Fruit fly (Drosophila melanogaster): Measurements from ENCODE around the gene BBS1.

DNA sequence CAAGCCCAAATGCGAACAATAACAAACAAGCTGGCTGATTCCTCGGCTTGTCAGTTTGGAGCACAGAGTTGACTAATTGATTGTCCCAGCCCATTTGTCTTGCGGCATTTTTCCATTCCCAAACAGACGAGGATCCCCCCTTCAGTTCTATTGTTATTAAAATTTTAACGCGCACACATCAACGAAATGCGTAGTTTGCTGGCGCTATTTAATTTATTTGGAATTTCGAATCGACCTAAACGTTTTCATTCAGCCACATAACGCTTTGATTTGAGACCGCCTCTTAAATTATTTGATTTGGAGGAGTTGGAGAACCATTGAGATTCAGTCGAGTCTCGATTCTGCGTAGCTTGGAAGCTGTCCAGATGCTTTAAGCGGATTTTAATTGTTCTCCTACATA lies 9.8 kb upstream of the BBS1 start:
- no peak for TF ChIP-seq CG8478 (optimal IDR thresholded peaks at IDR 0.05)
- no peak for TF ChIP-seq CTCF (optimal IDR thresholded peaks at IDR 0.05)

Measured in S2 (cell line).